Fruit fly (Drosophila melanogaster) whole organism, embryonic: Measurements from ENCODE around the gene CG43321.

Experiments used
- Adf1 ChIP-seq: fragments of 200-800 bp; sonication (Bioruptor generic); IDR thresholded peaks from 2 replicates; pipeline ENCODE4 v1.3.6; 2022; ENCODE audit warnings: missing biosample characterization, missing genetic modification characterization
- Awh ChIP-seq: fragments of 200-800 bp; sonication (Bioruptor generic); IDR thresholded peaks from 2 replicates; pipeline ENCODE4, ENCODE4 v1.3.6; 2022; ENCODE audit warnings: missing biosample characterization, missing genetic modification characterization
- CG11093 ChIP-seq: fragments of 200-800 bp; sonication (Bioruptor generic); IDR thresholded peaks from 3 replicates; pipeline ENCODE4 v1.3.6; 2022; ENCODE audit warnings: missing biosample characterization, missing genetic modification characterization
- CG13624 ChIP-seq: fragments of 200-800 bp; sonication (Bioruptor generic); optimal IDR thresholded peaks from 2 replicates; lab custom pipeline; 2016; ENCODE audit warnings: missing biosample characterization, missing genetic modification characterization
- CG13775 ChIP-seq: fragments of 200-800 bp; sonication (Bioruptor generic); optimal IDR thresholded peaks from 3 replicates; lab custom pipeline; 2017; ENCODE audit warnings: missing biosample characterization, mild to moderate bottlenecking, missing genetic modification characterization
- CG13894 ChIP-seq: fragments of 200-800 bp; sonication (Bioruptor generic); optimal IDR thresholded peaks from 3 replicates; lab custom pipeline; 2018; ENCODE audit warnings: missing biosample characterization, mild to moderate bottlenecking, missing genetic modification characterization, moderate library complexity
- CG15011 ChIP-seq: fragments of 200-800 bp; sonication (Bioruptor generic); optimal IDR thresholded peaks from 3 replicates; lab custom pipeline; 2018; ENCODE audit warnings: missing biosample characterization, mild to moderate bottlenecking, missing genetic modification characterization
- CG15479 ChIP-seq: fragments of 200-800 bp; sonication (Bioruptor generic); optimal IDR thresholded peaks from 3 replicates; lab custom pipeline; 2019; ENCODE audit warnings: missing biosample characterization, mild to moderate bottlenecking, missing genetic modification characterization, moderate library complexity
- CG15696 ChIP-seq: fragments of 200-800 bp; sonication (Bioruptor generic); optimal IDR thresholded peaks from 2 replicates; lab custom pipeline; 2019; ENCODE audit warnings: missing biosample characterization, mild to moderate bottlenecking, missing genetic modification characterization, moderate library complexity
- CG1647 ChIP-seq: fragments of 200-800 bp; sonication (Bioruptor generic); optimal IDR thresholded peaks from 3 replicates; lab custom pipeline; 2016; ENCODE audit warnings: missing biosample characterization, missing genetic modification characterization
- CG16863 ChIP-seq: fragments of 200-800 bp; sonication (Bioruptor generic); optimal IDR thresholded peaks from 3 replicates; lab custom pipeline; 2016; ENCODE audit warnings: missing biosample characterization, missing genetic modification characterization
- CG17361 ChIP-seq: fragments of 200-800 bp; sonication (Bioruptor generic); IDR thresholded peaks from 3 replicates; pipeline ENCODE4 v1.3.6; 2022; ENCODE audit warnings: missing biosample characterization, missing genetic modification characterization
- CG17385 ChIP-seq: fragments of 200-800 bp; sonication (Bioruptor generic); optimal IDR thresholded peaks from 3 replicates; lab custom pipeline; 2018; ENCODE audit warnings: missing biosample characterization, mild to moderate bottlenecking, missing genetic modification characterization
- CG17568 ChIP-seq: fragments of 200-800 bp; sonication (Bioruptor generic); optimal IDR thresholded peaks from 2 replicates; lab custom pipeline; 2018; ENCODE audit warnings: missing biosample characterization, mild to moderate bottlenecking, missing genetic modification characterization, moderate library complexity
- CG2202 ChIP-seq: fragments of 200-800 bp; sonication (Bioruptor generic); optimal IDR thresholded peaks from 2 replicates; lab custom pipeline; 2018; ENCODE audit warnings: missing biosample characterization, mild to moderate bottlenecking, missing genetic modification characterization
- CG31365 ChIP-seq: fragments of 200-800 bp; sonication (Bioruptor generic); optimal IDR thresholded peaks from 2 replicates; lab custom pipeline; 2018; ENCODE audit warnings: missing biosample characterization, mild to moderate bottlenecking, missing genetic modification characterization
- CG42726 ChIP-seq: fragments of 200-800 bp; sonication (Bioruptor generic); IDR thresholded peaks from 2 replicates; pipeline ENCODE4 v1.3.6; 2022; ENCODE audit warnings: missing biosample characterization, missing genetic modification characterization; ENCODE audit not compliant: partially characterized antibody
- CG5245 ChIP-seq: fragments of 200-800 bp; sonication (Bioruptor generic); optimal IDR thresholded peaks from 3 replicates; lab custom pipeline; 2016; ENCODE audit warnings: missing biosample characterization, missing genetic modification characterization
- CG5953 ChIP-seq: fragments of 200-800 bp; sonication (Bioruptor generic); IDR thresholded peaks from 2 replicates; pipeline ENCODE4 v1.3.6; 2022; ENCODE audit warnings: missing biosample characterization, missing genetic modification characterization
- CG6272 ChIP-seq: fragments of 200-800 bp; sonication (Bioruptor generic); IDR thresholded peaks from 2 replicates; pipeline ENCODE4 v1.3.6; 2022; ENCODE audit warnings: missing biosample characterization, missing genetic modification characterization
- CG6765 ChIP-seq: fragments of 200-800 bp; sonication (Bioruptor generic); optimal IDR thresholded peaks from 3 replicates; lab custom pipeline; 2017; ENCODE audit warnings: missing biosample characterization, mild to moderate bottlenecking, missing genetic modification characterization
- CG8281 ChIP-seq: fragments of 200-800 bp; sonication (Bioruptor generic); optimal IDR thresholded peaks from 2 replicates; lab custom pipeline; 2018; ENCODE audit warnings: missing biosample characterization, mild to moderate bottlenecking, missing genetic modification characterization, moderate library complexity
- CG8290 ChIP-seq, 3 experiments: fragments of 200-800 bp; sonication (Bioruptor generic); optimal IDR thresholded peaks; 2 replicates each; lab custom pipeline; 2016 to 2019; ENCODE audit warnings: missing biosample characterization in 3 of 3, missing genetic modification characterization in 3 of 3, mild to moderate bottlenecking in 2 of 3, moderate library complexity in 1 of 3
- CG8388 ChIP-seq: fragments of 200-800 bp; sonication (Bioruptor generic); optimal IDR thresholded peaks from 2 replicates; lab custom pipeline; 2019; ENCODE audit warnings: missing biosample characterization, mild to moderate bottlenecking, missing genetic modification characterization, moderate library complexity
- CG8944 ChIP-seq: fragments of 200-800 bp; sonication (Bioruptor generic); optimal IDR thresholded peaks from 3 replicates; lab custom pipeline; 2016; ENCODE audit warnings: missing biosample characterization, missing genetic modification characterization
- Dfd ChIP-seq, 2 experiments: fragments of >200 bp; optimal IDR thresholded peaks; 2 replicates each; lab custom pipeline; 2017; ENCODE audit warnings: missing biosample characterization in 2 of 2, missing genetic modification characterization in 2 of 2
- Dip3 ChIP-seq: fragments of 200-800 bp; sonication (Bioruptor generic); optimal IDR thresholded peaks from 3 replicates; lab custom pipeline; 2016; ENCODE audit warnings: missing biosample characterization, missing genetic modification characterization
- Dll ChIP-seq: fragments of 200-800 bp; sonication (Bioruptor generic); IDR thresholded peaks from 4 replicates; pipeline ENCODE4 v1.3.6; 2022; ENCODE audit warnings: missing biosample characterization, missing genetic modification characterization; ENCODE audit not compliant: partially characterized antibody
- Fer1 ChIP-seq: fragments of 200-800 bp; sonication (Bioruptor generic); optimal IDR thresholded peaks from 2 replicates; lab custom pipeline; 2017; ENCODE audit warnings: missing biosample characterization, mild to moderate bottlenecking, missing genetic modification characterization
- HLH3B ChIP-seq: fragments of 200-800 bp; sonication (Bioruptor generic); IDR thresholded peaks from 2 replicates; pipeline ENCODE4 v1.3.6; 2022; ENCODE audit warnings: missing biosample characterization, missing genetic modification characterization
- Lim3 ChIP-seq: fragments of 200-800 bp; sonication (Bioruptor generic); IDR thresholded peaks from 2 replicates; pipeline ENCODE4 v1.3.6; 2022; ENCODE audit warnings: missing biosample characterization, missing genetic modification characterization
- MTF-1 ChIP-seq: fragments of 200-800 bp; sonication (Bioruptor generic); optimal IDR thresholded peaks from 2 replicates; lab custom pipeline; 2018; ENCODE audit warnings: missing biosample characterization, mild to moderate bottlenecking, missing genetic modification characterization, borderline replicate concordance
- Mes4 ChIP-seq: fragments of 200-800 bp; sonication (Bioruptor generic); optimal IDR thresholded peaks from 2 replicates; lab custom pipeline; 2016; ENCODE audit warnings: missing biosample characterization, missing genetic modification characterization
- Scr ChIP-seq: fragments of 200-800 bp; sonication (Bioruptor generic); IDR thresholded peaks from 2 replicates; pipeline ENCODE4 v1.3.6; 2022; ENCODE audit warnings: missing biosample characterization, missing genetic modification characterization; ENCODE audit not compliant: partially characterized antibody
- Usf ChIP-seq: fragments of 200-800 bp; sonication (Bioruptor generic); optimal IDR thresholded peaks from 2 replicates; lab custom pipeline; 2017; ENCODE audit warnings: missing genotype, missing biosample characterization, missing genetic modification characterization
- al ChIP-seq: fragments of 200-800 bp; sonication (Bioruptor generic); IDR thresholded peaks from 2 replicates; pipeline ENCODE4 v1.3.6; 2022; ENCODE audit warnings: missing biosample characterization, missing genetic modification characterization
- aop ChIP-seq: fragments of 200-800 bp; sonication (Bioruptor generic); IDR thresholded peaks from 2 replicates; pipeline ENCODE4 v1.3.6; 2022; ENCODE audit warnings: missing biosample characterization, missing genetic modification characterization
- dan ChIP-seq: fragments of 200-800 bp; sonication (Bioruptor generic); IDR thresholded peaks from 2 replicates; pipeline ENCODE4 v1.3.6; 2022; ENCODE audit warnings: missing biosample characterization, missing genetic modification characterization
- ems ChIP-seq: fragments of 200-800 bp; sonication (Bioruptor generic); optimal IDR thresholded peaks from 3 replicates; lab custom pipeline; 2016; ENCODE audit warnings: missing biosample characterization, missing genetic modification characterization
- ewg ChIP-seq: fragments of 200-800 bp; sonication (Bioruptor generic); optimal IDR thresholded peaks from 3 replicates; lab custom pipeline; 2017; ENCODE audit warnings: mild to moderate bottlenecking, missing biosample characterization, missing genetic modification reagents, missing genetic modification characterization
- fd102C ChIP-seq: fragments of 200-800 bp; sonication (Bioruptor generic); optimal IDR thresholded peaks from 2 replicates; lab custom pipeline; 2018; ENCODE audit warnings: missing biosample characterization, mild to moderate bottlenecking, missing genetic modification characterization, moderate library complexity
- hbn ChIP-seq: fragments of 200-800 bp; sonication (Bioruptor generic); IDR thresholded peaks from 2 replicates; pipeline ENCODE4 v1.3.6; 2022; ENCODE audit warnings: missing biosample characterization, missing genetic modification characterization; ENCODE audit not compliant: partially characterized antibody
- lmd ChIP-seq: fragments of 200-800 bp; sonication (Bioruptor generic); IDR thresholded peaks from 2 replicates; pipeline ENCODE4 v1.3.6; 2022; ENCODE audit warnings: missing biosample characterization, missing genetic modification characterization
- peb ChIP-seq: fragments of 200-800 bp; sonication (Bioruptor generic); IDR thresholded peaks from 2 replicates; pipeline ENCODE4 v1.3.6; 2022; ENCODE audit warnings: missing biosample characterization, missing genetic modification characterization
- pnt ChIP-seq: fragments of 200-800 bp; sonication (Bioruptor generic); optimal IDR thresholded peaks from 3 replicates; lab custom pipeline; 2016; ENCODE audit warnings: missing biosample characterization, missing genetic modification characterization
- prd ChIP-seq, 3 experiments: fragments of >200 bp in 2 of 3; fragments of 200-800 bp in 1 of 3; sonication (Bioruptor generic) in 1 of 3; optimal IDR thresholded peaks in 2 of 3; IDR thresholded peaks in 1 of 3; 2 replicates in 2 of 3; 3 replicates in 1 of 3; pipeline versions ENCODE4 v1.3.6 to Lab custom; 2017 to 2022; ENCODE audit warnings: missing biosample characterization in 1 of 3, missing genetic modification characterization in 1 of 3
- ranshi ChIP-seq: fragments of 200-800 bp; sonication (Bioruptor generic); IDR thresholded peaks from 2 replicates; pipeline ENCODE4 v1.3.6; 2022; ENCODE audit warnings: missing biosample characterization, missing genetic modification characterization
- salm ChIP-seq: fragments of 200-800 bp; sonication (Bioruptor generic); optimal IDR thresholded peaks from 2 replicates; lab custom pipeline; 2018; ENCODE audit warnings: missing biosample characterization, mild to moderate bottlenecking, missing genetic modification characterization
- stwl ChIP-seq: fragments of 200-800 bp; sonication (Bioruptor generic); optimal IDR thresholded peaks from 3 replicates; lab custom pipeline; 2018; ENCODE audit warnings: missing biosample characterization, mild to moderate bottlenecking, missing genetic modification characterization, moderate library complexity

CG43321 gene

dm6 chr2L:6967422-6968012 lies 44.5 kb upstream of the CG43321 start, which contains the start of gene Sumo (continued):
- no peak for TF ChIP-seq pnt (GFP tag; lab: Kevin White, UChicago)
- TF ChIP-seq salm (tag; lab: Kevin White, UChicago), result no peak
- no peak for TF ChIP-seq CG15479 (GFP tag; lab: Kevin White, UChicago)
- no peak; the same call in 1 of the 3 replicates for TF ChIP-seq CG17361 (GFP tag; lab: Robert Waterston, UW)
- TF ChIP-seq CG11093 (GFP tag; lab: Robert Waterston, UW), result no peak
- no peak for TF ChIP-seq CG8281 (tag; lab: Kevin White, UChicago)
- TF ChIP-seq lmd (GFP tag; lab: Robert Waterston, UW), result no peak; the same call in 1 of the 2 replicates
- TF ChIP-seq HLH3B, result no peak
- TF ChIP-seq CG5953 (GFP tag; lab: Robert Waterston, UW), result no peak
- TF ChIP-seq ems (GFP tag; lab: Kevin White, UChicago), result no peak
- peak; percentile 59 for TF ChIP-seq CG13775 (GFP tag; lab: Kevin White, UChicago)
- no peak for TF ChIP-seq ewg (GFP tag; lab: Kevin White, UChicago)
- peak; percentile 13 for TF ChIP-seq stwl (tag; lab: Kevin White, UChicago)
- no peak for TF ChIP-seq Adf1
- no peak for TF ChIP-seq CG2202 (tag; lab: Kevin White, UChicago)
- no peak for TF ChIP-seq CG17568 (GFP tag; lab: Kevin White, UChicago)
- TF ChIP-seq CG8388 (GFP tag; lab: Kevin White, UChicago), result no peak
- TF ChIP-seq CG13894 (tag; lab: Kevin White, UChicago), result peak; percentile 22
- TF ChIP-seq CG6272 (GFP tag; lab: Robert Waterston, UW), result peak; percentile 80
- TF ChIP-seq CG5245, result no peak
- TF ChIP-seq Dll, result peak; percentile 85
- TF ChIP-seq CG31365 (tag; lab: Kevin White, UChicago), result no peak
- no peak for TF ChIP-seq MTF-1 (GFP tag; lab: Kevin White, UChicago)
- TF ChIP-seq peb (GFP tag; lab: Robert Waterston, UW), result no peak
- TF ChIP-seq Lim3, result no peak
- peak; percentile 17 for TF ChIP-seq CG8290 (GFP tag; optimal IDR thresholded peaks at IDR 0.05; lab: Kevin White, UChicago)
- TF ChIP-seq CG8290 (tag; optimal IDR thresholded peaks at IDR 0.05; lab: Kevin White, UChicago), result peak in 1 of 2 experiments; percentile 80
- no peak for TF ChIP-seq CG13624
- peak; percentile 96 for TF ChIP-seq Scr (GFP tag; lab: Robert Waterston, UW)
- TF ChIP-seq Fer1 (GFP tag; lab: Kevin White, UChicago), result no peak
- TF ChIP-seq ranshi (GFP tag; lab: Robert Waterston, UW), result no peak; the same call in 1 of the 2 replicates
- TF ChIP-seq Awh (GFP tag; lab: Robert Waterston, UW), result no peak
- TF ChIP-seq Mes4 (GFP tag; lab: Kevin White, UChicago), result no peak
- no peak for TF ChIP-seq CG8944 (GFP tag; lab: Kevin White, UChicago)
- TF ChIP-seq hbn (GFP tag; lab: Robert Waterston, UW), result peak; percentile 96
- no peak for TF ChIP-seq CG6765 (GFP tag; lab: Kevin White, UChicago)
- no peak for TF ChIP-seq fd102C (GFP tag; lab: Kevin White, UChicago)
- no peak for TF ChIP-seq CG16863 (GFP tag; lab: Kevin White, UChicago)
- no peak for TF ChIP-seq CG15011 (GFP tag; lab: Kevin White, UChicago)
- no peak for TF ChIP-seq al
- TF ChIP-seq Usf (GFP tag; lab: Kevin White, UChicago), result peak; percentile 25
- TF ChIP-seq Dfd (GFP tag; optimal IDR thresholded peaks at IDR 0.05; lab: Kevin White, UChicago), result no peak
- TF ChIP-seq prd (optimal IDR thresholded peaks at IDR 0.05; lab: Kevin White, UChicago), result no peak
- no peak; the same call in 2 of the 3 replicates for TF ChIP-seq prd (GFP tag; IDR thresholded peaks at IDR 0.05; lab: Robert Waterston, UW)
- no peak for TF ChIP-seq aop (GFP tag; lab: Robert Waterston, UW)
- TF ChIP-seq CG17385 (GFP tag; lab: Kevin White, UChicago), result no peak
- TF ChIP-seq CG42726, result peak; percentile 100
- TF ChIP-seq CG1647, result no peak
- TF ChIP-seq Dip3 (GFP tag; lab: Kevin White, UChicago), result no peak
- TF ChIP-seq dan (GFP tag; lab: Robert Waterston, UW), result no peak
- TF ChIP-seq CG15696, result no peak
